Worm (Caenorhabditis elegans) whole organism, young adult: ENCODE data around the gene math-33.

Experiments
- C06A6.2 ChIP-seq: fragments of 200-800 bp; sonication (Bioruptor generic); conservative IDR thresholded peaks from 2 replicates; pipeline ENCODE4 v1.3.6; 2022; ENCODE audit warnings: missing genetic modification characterization, missing compliant biosample characterization
- T07F8.4 ChIP-seq: sonication (generic microtip); optimal IDR thresholded peaks from 2 replicates; lab custom pipeline; 2016; ENCODE audit warnings: mild to moderate bottlenecking, missing genetic modification characterization, moderate library complexity, missing compliant biosample characterization
- Y95B8A.8 ChIP-seq: fragments of 200-800 bp; sonication (Bioruptor generic); IDR thresholded peaks from 2 replicates; pipeline ENCODE4 v1.3.6; 2022; ENCODE audit warnings: missing genetic modification reagents, missing genetic modification characterization, missing compliant biosample characterization
- aptf-3 ChIP-seq: fragments of 200-800 bp; sonication (Bioruptor generic); IDR thresholded peaks from 2 replicates; pipeline ENCODE4 v1.3.6; 2022; ENCODE audit warnings: missing genetic modification characterization, missing compliant biosample characterization
- egrh-3 ChIP-seq: fragments of 200-800 bp; sonication (Bioruptor generic); IDR thresholded peaks from 2 replicates; pipeline ENCODE4 v1.3.6; 2022; ENCODE audit warnings: missing genetic modification reagents, missing genetic modification characterization, missing compliant biosample characterization
- lin-26 ChIP-seq: fragments of 200-800 bp; sonication (Bioruptor generic); IDR thresholded peaks from 2 replicates; pipeline ENCODE4 v1.3.6; 2022; ENCODE audit warnings: missing genetic modification reagents, missing genetic modification characterization, missing compliant biosample characterization
- lin-54 ChIP-seq: fragments of 200-800 bp; sonication (Bioruptor generic); optimal IDR thresholded peaks from 2 replicates; lab custom pipeline; 2018; ENCODE audit warnings: mild to moderate bottlenecking, missing genetic modification characterization, missing compliant biosample characterization
- madf-10 ChIP-seq: sonication (generic microtip); optimal IDR thresholded peaks from 2 replicates; lab custom pipeline; 2016; ENCODE audit warnings: mild to moderate bottlenecking, missing genetic modification characterization, missing compliant biosample characterization
- mes-4 ChIP-seq: sonication (generic microtip); optimal IDR thresholded peaks from 2 replicates; lab custom pipeline; 2016; ENCODE audit warnings: missing genotype, missing genetic modification characterization, missing compliant biosample characterization
- nhr-90 ChIP-seq: sonication (generic microtip); optimal IDR thresholded peaks from 2 replicates; lab custom pipeline; 2016; ENCODE audit warnings: missing genotype, mild to moderate bottlenecking, missing genetic modification characterization, missing compliant biosample characterization
- snpc-4 ChIP-seq, 5 experiments: fragments of 150-350 bp in 1 of 5; sonication (generic microtip) in 4 of 5; optimal IDR thresholded peaks; 2 replicates each; lab custom pipeline; 2014 to 2018; ENCODE audit warnings: missing genetic modification characterization in 5 of 5, missing biosample characterization in 3 of 5, antibody characterized with exemption in 2 of 5, mild to moderate bottlenecking in 2 of 5, missing compliant biosample characterization in 2 of 5, missing genotype in 2 of 5, moderate library complexity in 2 of 5, missing genetic modification reagents in 1 of 5
- zfh-2 ChIP-seq: fragments of 200-800 bp; sonication (Bioruptor generic); conservative IDR thresholded peaks from 2 replicates; pipeline ENCODE4 v1.3.6; 2022; ENCODE audit warnings: missing genetic modification reagents, missing genetic modification characterization, missing compliant biosample characterization
- ztf-25 ChIP-seq: fragments of 200-800 bp; sonication (Bioruptor generic); IDR thresholded peaks from 2 replicates; pipeline ENCODE4 v1.3.6; 2022; ENCODE audit warnings: missing genetic modification reagents, missing genetic modification characterization, missing compliant biosample characterization
- ztf-6 ChIP-seq: fragments of 200-800 bp; sonication (Bioruptor generic); IDR thresholded peaks from 2 replicates; pipeline ENCODE4 v1.3.6; 2022; ENCODE audit warnings: missing genetic modification reagents, missing genetic modification characterization, missing compliant biosample characterization

DNA sequence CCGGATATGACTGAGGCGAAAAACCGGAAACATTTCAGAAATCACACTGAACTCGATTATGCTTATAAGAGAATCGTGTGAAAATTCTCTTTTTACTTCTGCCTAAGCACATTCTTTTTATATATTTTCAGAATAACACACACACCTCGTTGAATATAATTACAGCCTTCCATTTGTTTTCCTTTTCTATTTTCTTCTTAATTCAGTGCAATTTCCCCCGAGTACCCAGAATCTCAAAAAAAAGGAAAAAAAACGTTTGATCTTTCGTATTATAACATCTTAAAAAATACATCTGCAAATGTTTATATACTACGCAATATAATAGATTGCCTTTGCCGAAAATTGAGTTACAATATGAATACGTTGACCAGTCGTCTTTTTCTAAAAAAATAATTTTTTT, 18.1 kb downstream of the math-33 start:
- TF ChIP-seq lin-54 (GFP tag; lab: Kevin White, UChicago) (no peak), nhr-90 (no peak), ztf-6 (no peak), aptf-3 (GFP tag; lab: Robert Waterston, UW) (no peak), Y95B8A.8 (GFP tag; lab: Robert Waterston, UW) (no peak), mes-4 (tag; lab: Kevin White, UChicago) (no peak), C06A6.2 (GFP tag; lab: Robert Waterston, UW) (no peak), T07F8.4 (tag; lab: Kevin White, UChicago) (no peak), madf-10 (tag; lab: Kevin White, UChicago) (no peak), egrh-3 (GFP tag; lab: Robert Waterston, UW) (no peak), ztf-25 (GFP tag; lab: Robert Waterston, UW) (no peak), snpc-4 (GFP tag; optimal IDR thresholded peaks at IDR 0.05; lab: Kevin White, UChicago) (no peak), snpc-4 (tag; optimal IDR thresholded peaks at IDR 0.05; lab: Kevin White, UChicago) (no peak), zfh-2 (GFP tag; lab: Robert Waterston, UW) (no peak), lin-26 (GFP tag; lab: Robert Waterston, UW) (no peak)
